Fruit fly (Drosophila melanogaster) whole organism, pupa: Measurements from ENCODE around the gene CG1233.

Source experiments
- CG14655 ChIP-seq: fragments of 200-800 bp; sonication (Bioruptor generic); optimal IDR thresholded peaks from 3 replicates; lab custom pipeline; 2017; ENCODE audit warnings: mild to moderate bottlenecking, missing biosample characterization, missing genetic modification reagents, missing genetic modification characterization
- CG4496 ChIP-seq: fragments of 200-800 bp; sonication (Bioruptor generic); IDR thresholded peaks from 3 replicates; pipeline ENCODE4 v1.3.6; 2022; ENCODE audit warnings: missing biosample characterization, missing genetic modification characterization
- EcR ChIP-seq: fragments of 200-800 bp; sonication (Bioruptor generic); optimal IDR thresholded peaks from 3 replicates; lab custom pipeline; 2019; ENCODE audit warnings: missing biosample characterization, missing genetic modification characterization, mild to moderate bottlenecking, moderate library complexity, missing genetic modification reagents

DNA sequence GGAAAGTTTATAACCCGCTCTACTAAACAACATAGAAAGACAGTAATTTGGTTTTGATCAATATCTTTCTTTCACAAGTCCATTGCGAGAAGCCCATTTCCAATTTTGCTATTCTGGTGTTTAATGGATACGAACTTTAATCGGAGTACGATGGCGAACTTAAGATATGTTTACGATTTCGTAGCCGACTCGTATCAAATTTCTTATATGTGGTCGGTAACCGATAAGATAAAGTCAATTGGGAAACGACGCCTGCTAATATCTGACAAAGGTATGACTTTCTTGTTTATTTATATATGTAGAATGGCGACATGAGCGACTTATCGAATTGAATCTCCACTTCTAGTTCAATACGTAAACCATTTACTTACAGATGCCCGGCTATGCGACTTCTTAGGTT, 23.2 kb upstream of the CG1233 start:
- TF ChIP-seq CG14655 (GFP tag; lab: Kevin White, UChicago) (no peak), EcR (GFP tag; lab: Kevin White, UChicago) (peak; percentile 17), CG4496 (GFP tag; lab: Robert Waterston, UW) (no peak)
